Fruit fly (Drosophila melanogaster) whole organism, prepupa: ENCODE data around the gene CG17477.

Source experiments
- Blimp-1 ChIP-seq: fragments of 200-800 bp; sonication (Bioruptor generic); optimal IDR thresholded peaks from 3 replicates; lab custom pipeline; 2017; ENCODE audit warnings: missing biosample characterization, missing genetic modification characterization, mild to moderate bottlenecking, moderate library complexity, missing genetic modification reagents
- CG10631 ChIP-seq: fragments of 200-800 bp; sonication (Bioruptor generic); optimal IDR thresholded peaks from 2 replicates; lab custom pipeline; 2016; ENCODE audit warnings: missing biosample characterization, missing genetic modification characterization
- CG10669 ChIP-seq: fragments of 200-800 bp; sonication (Bioruptor generic); optimal IDR thresholded peaks from 3 replicates; lab custom pipeline; 2018; ENCODE audit warnings: missing biosample characterization, mild to moderate bottlenecking, missing genetic modification characterization, moderate library complexity
- CG11294 ChIP-seq: fragments of 200-800 bp; sonication (Bioruptor generic); IDR thresholded peaks from 2 replicates; pipeline ENCODE4 v1.3.6; 2022; ENCODE audit warnings: missing biosample characterization, missing genetic modification characterization
- CG11902 ChIP-seq: fragments of 200-800 bp; sonication (Bioruptor generic); optimal IDR thresholded peaks from 3 replicates; lab custom pipeline; 2016; ENCODE audit warnings: missing biosample characterization, missing genetic modification characterization
- CG15336 ChIP-seq: fragments of 200-800 bp; sonication (Bioruptor generic); IDR thresholded peaks from 2 replicates; pipeline ENCODE4 v1.3.6; 2022; ENCODE audit warnings: missing biosample characterization, missing genetic modification characterization
- CG1621 ChIP-seq: fragments of 200-800 bp; sonication (Bioruptor generic); optimal IDR thresholded peaks from 3 replicates; lab custom pipeline; 2018; ENCODE audit warnings: missing biosample characterization, mild to moderate bottlenecking, missing genetic modification characterization
- CG16779 ChIP-seq: fragments of 200-800 bp; sonication (Bioruptor generic); optimal IDR thresholded peaks from 3 replicates; lab custom pipeline; 2017; ENCODE audit warnings: missing biosample characterization, mild to moderate bottlenecking, missing genetic modification characterization
- CG3032 ChIP-seq: fragments of 200-800 bp; optimal IDR thresholded peaks from 2 replicates; lab custom pipeline; 2019; ENCODE audit warnings: missing biosample characterization, mild to moderate bottlenecking, missing genetic modification characterization, moderate library complexity
- CG31627 ChIP-seq: fragments of 200-800 bp; sonication (Bioruptor generic); optimal IDR thresholded peaks from 3 replicates; lab custom pipeline; 2016; ENCODE audit warnings: missing biosample characterization, missing genetic modification characterization
- CG32006 ChIP-seq: fragments of 200-800 bp; sonication (Bioruptor generic); optimal IDR thresholded peaks from 3 replicates; lab custom pipeline; 2017; ENCODE audit warnings: missing biosample characterization, mild to moderate bottlenecking, missing genetic modification characterization
- CG3919 ChIP-seq: fragments of 200-800 bp; sonication (Bioruptor generic); optimal IDR thresholded peaks from 3 replicates; lab custom pipeline; 2016; ENCODE audit warnings: missing biosample characterization, missing genetic modification characterization
- CG4318 ChIP-seq: fragments of 200-800 bp; sonication (Bioruptor generic); optimal IDR thresholded peaks from 3 replicates; lab custom pipeline; 2017; ENCODE audit warnings: missing biosample characterization, mild to moderate bottlenecking, missing genetic modification characterization
- CG6163 ChIP-seq: fragments of 200-800 bp; sonication (Bioruptor generic); IDR thresholded peaks from 3 replicates; pipeline ENCODE4 v1.3.6; 2022; ENCODE audit warnings: missing biosample characterization, missing genetic modification characterization
- CG6276 ChIP-seq: fragments of 200-800 bp; sonication (Bioruptor generic); optimal IDR thresholded peaks from 2 replicates; lab custom pipeline; 2017; ENCODE audit warnings: missing biosample characterization, mild to moderate bottlenecking, missing genetic modification characterization
- CG6792 ChIP-seq: fragments of 200-800 bp; sonication (Bioruptor generic); optimal IDR thresholded peaks from 3 replicates; lab custom pipeline; 2016; ENCODE audit warnings: missing biosample characterization, missing genetic modification characterization
- CG6808 ChIP-seq: fragments of 200-800 bp; sonication (Bioruptor generic); optimal IDR thresholded peaks from 3 replicates; lab custom pipeline; 2017; ENCODE audit warnings: missing biosample characterization, missing genetic modification characterization, mild to moderate bottlenecking, moderate library complexity, missing genetic modification reagents
- CG6854 ChIP-seq: fragments of 200-800 bp; sonication (Bioruptor generic); optimal IDR thresholded peaks from 2 replicates; lab custom pipeline; 2017; ENCODE audit warnings: missing biosample characterization, mild to moderate bottlenecking, missing genetic modification characterization
- CG7368 ChIP-seq: fragments of 200-800 bp; sonication (Bioruptor generic); optimal IDR thresholded peaks from 3 replicates; lab custom pipeline; 2016; ENCODE audit warnings: missing biosample characterization, missing genetic modification characterization
- CG8119 ChIP-seq: fragments of 200-800 bp; sonication (Bioruptor generic); IDR thresholded peaks from 3 replicates; pipeline ENCODE4 v1.3.6; 2022; ENCODE audit warnings: missing biosample characterization, missing genetic modification characterization
- CG8319 ChIP-seq: fragments of 200-800 bp; sonication (Bioruptor generic); optimal IDR thresholded peaks from 3 replicates; lab custom pipeline; 2016; ENCODE audit warnings: missing biosample characterization, missing genetic modification characterization
- CG8632 ChIP-seq: fragments of 200-800 bp; sonication (Bioruptor generic); optimal IDR thresholded peaks from 3 replicates; lab custom pipeline; 2016; ENCODE audit warnings: missing biosample characterization, missing genetic modification characterization
- CG9139 ChIP-seq: fragments of 200-800 bp; sonication (Bioruptor generic); optimal IDR thresholded peaks from 3 replicates; lab custom pipeline; 2017; ENCODE audit warnings: missing biosample characterization, mild to moderate bottlenecking, missing genetic modification characterization
- Eip75B ChIP-seq: fragments of 200-800 bp; sonication (Bioruptor generic); optimal IDR thresholded peaks from 3 replicates; lab custom pipeline; 2016; ENCODE audit warnings: missing biosample characterization, missing genetic modification characterization
- Eip93F ChIP-seq: fragments of 200-800 bp; sonication (Bioruptor generic); optimal IDR thresholded peaks from 2 replicates; lab custom pipeline; 2016; ENCODE audit warnings: missing biosample characterization, mild to moderate bottlenecking, missing genetic modification characterization
- Ets21C ChIP-seq: fragments of 200-800 bp; sonication (Bioruptor generic); optimal IDR thresholded peaks from 3 replicates; lab custom pipeline; 2016; ENCODE audit warnings: missing biosample characterization, missing genetic modification characterization
- Ets96B ChIP-seq: fragments of 200-800 bp; optimal IDR thresholded peaks from 2 replicates; lab custom pipeline; 2019; ENCODE audit warnings: missing biosample characterization, mild to moderate bottlenecking, missing genetic modification characterization, moderate library complexity
- Gug ChIP-seq: fragments of 200-800 bp; sonication (Bioruptor generic); IDR thresholded peaks from 2 replicates; pipeline ENCODE4 v1.3.6; 2022; ENCODE audit warnings: missing biosample characterization, missing genetic modification characterization
- Hr38 ChIP-seq: sonication (Bioruptor generic); optimal IDR thresholded peaks from 2 replicates; lab custom pipeline; 2016; ENCODE audit warnings: missing biosample characterization, missing genetic modification characterization
- Lpt ChIP-seq: fragments of 200-800 bp; sonication (Bioruptor generic); optimal IDR thresholded peaks from 3 replicates; lab custom pipeline; 2016; ENCODE audit warnings: missing biosample characterization, missing genetic modification characterization
- Met ChIP-seq: fragments of 200-800 bp; sonication (Bioruptor generic); optimal IDR thresholded peaks from 3 replicates; lab custom pipeline; 2016; ENCODE audit warnings: missing biosample characterization, missing genetic modification characterization
- OdsH ChIP-seq: fragments of 200-800 bp; sonication (Bioruptor generic); optimal IDR thresholded peaks from 3 replicates; lab custom pipeline; 2016; ENCODE audit warnings: missing biosample characterization, missing genetic modification characterization
- Smox ChIP-seq: fragments of 200-800 bp; sonication (Bioruptor generic); optimal IDR thresholded peaks from 3 replicates; lab custom pipeline; 2016; ENCODE audit warnings: missing biosample characterization, missing genetic modification characterization
- Sox102F ChIP-seq: fragments of 200-800 bp; sonication (Bioruptor generic); optimal IDR thresholded peaks from 2 replicates; lab custom pipeline; 2016; ENCODE audit warnings: missing biosample characterization, mild to moderate bottlenecking, missing genetic modification characterization
- Sox14 ChIP-seq: fragments of 200-800 bp; sonication (Bioruptor generic); optimal IDR thresholded peaks from 3 replicates; lab custom pipeline; 2016; ENCODE audit warnings: missing biosample characterization, missing genetic modification characterization
- Sox15 ChIP-seq: fragments of 200-800 bp; sonication (Bioruptor generic); optimal IDR thresholded peaks from 3 replicates; lab custom pipeline; 2016; ENCODE audit warnings: missing biosample characterization, missing genetic modification characterization
- achi ChIP-seq: fragments of 200-800 bp; sonication (Bioruptor generic); optimal IDR thresholded peaks from 3 replicates; lab custom pipeline; 2016; ENCODE audit warnings: missing biosample characterization, missing genetic modification characterization
- acj6 ChIP-seq: fragments of 200-800 bp; sonication (Bioruptor generic); optimal IDR thresholded peaks from 3 replicates; lab custom pipeline; 2016; ENCODE audit warnings: missing biosample characterization, missing genetic modification characterization
- dac ChIP-seq: fragments of 200-800 bp; sonication (Bioruptor generic); optimal IDR thresholded peaks from 2 replicates; lab custom pipeline; 2017; ENCODE audit warnings: missing biosample characterization, mild to moderate bottlenecking, missing genetic modification characterization
- eg ChIP-seq: fragments of 200-800 bp; sonication (Bioruptor generic); IDR thresholded peaks from 3 replicates; pipeline ENCODE4 v1.3.6; 2022; ENCODE audit warnings: missing biosample characterization, missing genetic modification characterization
- esn ChIP-seq: fragments of 200-800 bp; sonication (Bioruptor generic); optimal IDR thresholded peaks from 2 replicates; lab custom pipeline; 2016; ENCODE audit warnings: missing biosample characterization, mild to moderate bottlenecking, missing genetic modification characterization, moderate library complexity
- fd59A ChIP-seq: fragments of 200-800 bp; sonication (Bioruptor generic); optimal IDR thresholded peaks from 2 replicates; lab custom pipeline; 2017; ENCODE audit warnings: missing biosample characterization, mild to moderate bottlenecking, missing genetic modification characterization, missing genetic modification reagents
- fd85E ChIP-seq: fragments of 200-800 bp; sonication (Bioruptor generic); optimal IDR thresholded peaks from 3 replicates; lab custom pipeline; 2016; ENCODE audit warnings: missing biosample characterization, missing genetic modification characterization
- fkh ChIP-seq: fragments of 200-800 bp; sonication (Bioruptor generic); optimal IDR thresholded peaks from 3 replicates; lab custom pipeline; 2017; ENCODE audit warnings: missing biosample characterization, mild to moderate bottlenecking, missing genetic modification characterization, moderate library complexity
- lz ChIP-seq: fragments of 200-800 bp; sonication (Bioruptor generic); optimal IDR thresholded peaks from 3 replicates; lab custom pipeline; 2016; ENCODE audit warnings: missing biosample characterization, missing genetic modification characterization
- net ChIP-seq: fragments of 200-800 bp; sonication (Bioruptor generic); optimal IDR thresholded peaks from 3 replicates; lab custom pipeline; 2016; ENCODE audit warnings: missing biosample characterization, missing genetic modification characterization
- spab ChIP-seq: fragments of 200-800 bp; sonication (Bioruptor generic); optimal IDR thresholded peaks from 2 replicates; lab custom pipeline; 2017; ENCODE audit warnings: missing biosample characterization, mild to moderate bottlenecking, missing genetic modification characterization, missing genetic modification reagents
- ss ChIP-seq, 2 experiments: fragments of 200-800 bp; sonication (Bioruptor generic); optimal IDR thresholded peaks; 2 replicates in 1 of 2; 3 replicates in 1 of 2; lab custom pipeline; 2017 to 2018; ENCODE audit warnings: mild to moderate bottlenecking in 2 of 2, missing biosample characterization in 2 of 2, missing genetic modification characterization in 2 of 2, moderate library complexity in 1 of 2
- svp ChIP-seq: fragments of 200-800 bp; sonication (Bioruptor generic); peaks from one replicate; lab custom pipeline; 2016; ENCODE audit warnings: missing biosample characterization, missing genetic modification characterization
- topi ChIP-seq: fragments of 200-800 bp; sonication (Bioruptor generic); optimal IDR thresholded peaks from 3 replicates; lab custom pipeline; 2016; ENCODE audit warnings: missing biosample characterization, missing genetic modification characterization
- vri ChIP-seq: fragments of 200-800 bp; sonication (Bioruptor generic); optimal IDR thresholded peaks from 3 replicates; lab custom pipeline; 2016; ENCODE audit warnings: missing biosample characterization, mild to moderate bottlenecking, missing genetic modification characterization

CG17477 gene

DNA sequence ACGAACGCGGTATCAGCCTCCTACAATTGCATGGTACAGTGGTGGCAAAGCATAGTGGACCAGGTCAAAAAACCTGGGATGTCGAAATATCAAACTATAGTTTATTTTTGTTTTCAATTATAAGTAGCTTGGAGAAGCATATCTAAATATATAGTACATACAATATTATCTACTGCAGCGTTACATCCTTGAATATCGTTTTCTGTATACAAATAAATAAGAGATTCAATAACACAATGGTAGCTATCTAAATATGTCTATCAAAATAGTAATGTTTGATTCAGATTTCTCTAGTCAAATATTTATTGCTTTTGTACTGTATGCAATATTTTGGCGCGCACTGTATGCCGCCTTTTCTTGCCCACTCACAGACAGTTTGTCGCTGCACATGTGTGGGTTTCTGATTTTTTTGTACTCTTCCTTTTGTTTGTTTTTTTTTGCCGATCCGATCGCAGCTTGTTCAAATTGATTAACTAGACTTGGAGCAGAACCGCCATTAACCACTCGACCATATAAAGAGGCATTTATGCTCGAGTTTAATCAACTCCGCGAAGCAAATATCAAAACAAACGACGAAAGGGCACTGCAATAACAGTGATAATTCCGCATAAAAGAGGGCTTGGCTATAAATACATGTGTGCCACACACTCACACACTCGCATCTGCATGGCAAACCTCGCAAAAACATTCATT is 45.9 kb downstream of the CG17477 start:
- peak; percentile 96 for TF ChIP-seq CG8319 (GFP tag; lab: Kevin White, UChicago)
- TF ChIP-seq fkh (GFP tag; lab: Kevin White, UChicago): peak; percentile 67
- TF ChIP-seq CG6792 (GFP tag; lab: Kevin White, UChicago): peak; percentile 97
- TF ChIP-seq fd59A (GFP tag; lab: Kevin White, UChicago): peak; percentile 97
- TF ChIP-seq CG32006 (GFP tag; lab: Kevin White, UChicago): peak; percentile 99
- peak; percentile 94 for TF ChIP-seq Sox15
- TF ChIP-seq CG8119 (GFP tag; lab: Robert Waterston, UW): peak; percentile 99
- peak; percentile 97 for TF ChIP-seq CG10669 (GFP tag; lab: Kevin White, UChicago)
- TF ChIP-seq Sox102F: peak; percentile 95
- TF ChIP-seq CG11294 (GFP tag; lab: Robert Waterston, UW): peak; percentile 93
- TF ChIP-seq dac (GFP tag; lab: Kevin White, UChicago): peak; percentile 94
- peak; percentile 98 for TF ChIP-seq CG15336
- peak; percentile 98 for TF ChIP-seq Lpt (GFP tag; lab: Kevin White, UChicago)
- peak; percentile 95 for TF ChIP-seq CG6163 (GFP tag; lab: Robert Waterston, UW)
- peak; percentile 96 for TF ChIP-seq eg (GFP tag; lab: Robert Waterston, UW)
- TF ChIP-seq esn (GFP tag; lab: Kevin White, UChicago): peak; percentile 98
- peak; percentile 95 for TF ChIP-seq CG4318 (GFP tag; lab: Kevin White, UChicago)
- peak; percentile 97 for TF ChIP-seq net
- TF ChIP-seq Gug (GFP tag; lab: Robert Waterston, UW): peak; percentile 94
- TF ChIP-seq lz (GFP tag; lab: Kevin White, UChicago): peak; percentile 97
- TF ChIP-seq CG6808 (GFP tag; lab: Kevin White, UChicago): peak; percentile 98
- TF ChIP-seq Eip93F: peak; percentile 93
- TF ChIP-seq Ets96B (tag; lab: Kevin White, UChicago): peak; percentile 98
- peak; percentile 97 for TF ChIP-seq CG10631 (GFP tag; lab: Kevin White, UChicago)
- peak; percentile 94 for TF ChIP-seq fd85E (GFP tag; lab: Kevin White, UChicago)
- peak; percentile 97 for TF ChIP-seq CG16779
- peak; percentile 99 for TF ChIP-seq svp
- TF ChIP-seq acj6 (GFP tag; lab: Kevin White, UChicago): peak; percentile 97
- peak; percentile 98 for TF ChIP-seq OdsH (GFP tag; lab: Kevin White, UChicago)
- peak; percentile 98 for TF ChIP-seq CG3919 (GFP tag; lab: Kevin White, UChicago)
- TF ChIP-seq CG9139 (GFP tag; lab: Kevin White, UChicago): peak; percentile 94
- TF ChIP-seq CG31627 (GFP tag; lab: Kevin White, UChicago): peak; percentile 96
- peak; percentile 97 for TF ChIP-seq Smox (GFP tag; lab: Kevin White, UChicago)
- TF ChIP-seq topi: peak; percentile 98
- TF ChIP-seq Blimp-1 (GFP tag; lab: Kevin White, UChicago): peak; percentile 88
- peak; percentile 98 for TF ChIP-seq spab (GFP tag; lab: Kevin White, UChicago)
- TF ChIP-seq achi (GFP tag; lab: Kevin White, UChicago): peak; percentile 98
- TF ChIP-seq Sox14 (GFP tag; lab: Kevin White, UChicago): peak; percentile 97
- TF ChIP-seq CG3032 (tag; lab: Kevin White, UChicago): peak; percentile 98
- peak; percentile 95 to 97 for TF ChIP-seq ss (GFP tag; optimal IDR thresholded peaks at IDR 0.05; lab: Kevin White, UChicago)
- peak; percentile 98 for TF ChIP-seq Met
- peak; percentile 91 for TF ChIP-seq Ets21C
- peak; percentile 91 for TF ChIP-seq CG11902 (GFP tag; lab: Kevin White, UChicago)
- TF ChIP-seq CG1621 (tag; lab: Kevin White, UChicago): peak; percentile 93
- peak; percentile 95 for TF ChIP-seq CG7368 (GFP tag; lab: Kevin White, UChicago)
- TF ChIP-seq CG6854 (GFP tag; lab: Kevin White, UChicago): peak; percentile 91
- TF ChIP-seq vri (GFP tag; lab: Kevin White, UChicago): peak; percentile 88
- TF ChIP-seq Eip75B (GFP tag; lab: Kevin White, UChicago): peak; percentile 98
- peak; percentile 98 for TF ChIP-seq CG8632 (GFP tag; lab: Kevin White, UChicago)
- TF ChIP-seq Hr38: peak; percentile 48
- TF ChIP-seq CG6276 (GFP tag; lab: Kevin White, UChicago): peak; percentile 99
